Fruit fly (Drosophila melanogaster) whole organism, embryonic: Measurements from ENCODE around the gene GstD5.

ENCODE experiments used
- Ada2b ChIP-seq: fragments of 200-800 bp; sonication (Bioruptor generic); IDR thresholded peaks from 2 replicates; pipeline ENCODE4 v1.3.6; 2022; ENCODE audit warnings: missing biosample characterization, missing genetic modification characterization
- BtbVII ChIP-seq: fragments of 200-800 bp; sonication (Bioruptor generic); optimal IDR thresholded peaks from 3 replicates; lab custom pipeline; 2017; ENCODE audit warnings: missing biosample characterization, mild to moderate bottlenecking, missing genetic modification characterization
- CG10267 ChIP-seq: fragments of 200-800 bp; sonication (Bioruptor generic); optimal IDR thresholded peaks from 2 replicates; lab custom pipeline; 2018; ENCODE audit warnings: missing biosample characterization, mild to moderate bottlenecking, missing genetic modification characterization, moderate library complexity
- CG10431 ChIP-seq: fragments of 200-800 bp; sonication (Bioruptor generic); optimal IDR thresholded peaks from 3 replicates; lab custom pipeline; 2018; ENCODE audit warnings: missing biosample characterization, mild to moderate bottlenecking, missing genetic modification characterization
- CG11696 ChIP-seq: fragments of 200-800 bp; sonication (Bioruptor generic); IDR thresholded peaks from 2 replicates; pipeline ENCODE4 v1.3.6; 2022; ENCODE audit warnings: missing biosample characterization, missing genetic modification characterization
- CG1233 ChIP-seq: fragments of 200-800 bp; sonication (Bioruptor generic); optimal IDR thresholded peaks from 4 replicates; lab custom pipeline; 2018; ENCODE audit warnings: missing biosample characterization, mild to moderate bottlenecking, missing genetic modification characterization
- CG13296 ChIP-seq: fragments of 200-800 bp; sonication (Bioruptor generic); optimal IDR thresholded peaks from 3 replicates; lab custom pipeline; 2018; ENCODE audit warnings: missing biosample characterization, mild to moderate bottlenecking, missing genetic modification characterization
- CG13894 ChIP-seq: fragments of 200-800 bp; sonication (Bioruptor generic); optimal IDR thresholded peaks from 3 replicates; lab custom pipeline; 2018; ENCODE audit warnings: missing biosample characterization, mild to moderate bottlenecking, missing genetic modification characterization, moderate library complexity
- CG14710 ChIP-seq: fragments of 200-800 bp; sonication (Bioruptor generic); optimal IDR thresholded peaks from 3 replicates; lab custom pipeline; 2019; ENCODE audit warnings: missing biosample characterization, mild to moderate bottlenecking, missing genetic modification characterization, moderate library complexity
- CG15269 ChIP-seq: fragments of 200-800 bp; sonication (Bioruptor generic); optimal IDR thresholded peaks from 2 replicates; lab custom pipeline; 2018; ENCODE audit warnings: missing biosample characterization, mild to moderate bottlenecking, missing genetic modification characterization, moderate library complexity
- CG15514 ChIP-seq: fragments of 200-800 bp; sonication (Bioruptor generic); optimal IDR thresholded peaks from 3 replicates; lab custom pipeline; 2017; ENCODE audit warnings: missing biosample characterization, missing genetic modification characterization, mild to moderate bottlenecking, moderate library complexity, missing genetic modification reagents
- CG16813 ChIP-seq: fragments of 200-800 bp; sonication (Bioruptor generic); IDR thresholded peaks from 3 replicates; pipeline ENCODE4 v1.3.6; 2022; ENCODE audit warnings: missing biosample characterization, missing genetic modification characterization; ENCODE audit not compliant: partially characterized antibody
- CG18599 ChIP-seq: fragments of 200-800 bp; sonication (Bioruptor generic); optimal IDR thresholded peaks from 3 replicates; lab custom pipeline; 2017; ENCODE audit warnings: missing biosample characterization, missing genetic modification characterization, mild to moderate bottlenecking, moderate library complexity, missing genetic modification reagents
- CG2120 ChIP-seq: fragments of 200-800 bp; sonication (Bioruptor generic); optimal IDR thresholded peaks from 3 replicates; lab custom pipeline; 2016; ENCODE audit warnings: missing biosample characterization, missing genetic modification characterization
- CG2712 ChIP-seq: fragments of 200-800 bp; optimal IDR thresholded peaks from 3 replicates; lab custom pipeline; 2019; ENCODE audit warnings: missing biosample characterization, mild to moderate bottlenecking, missing genetic modification characterization, moderate library complexity
- CG3065 ChIP-seq: fragments of 200-800 bp; sonication (Bioruptor generic); optimal IDR thresholded peaks from 2 replicates; lab custom pipeline; 2016; ENCODE audit warnings: missing biosample characterization, missing genetic modification characterization
- CG3995 ChIP-seq: fragments of 200-800 bp; sonication (Bioruptor generic); optimal IDR thresholded peaks from 3 replicates; lab custom pipeline; 2016; ENCODE audit warnings: missing biosample characterization, missing genetic modification characterization
- CG4328 ChIP-seq: fragments of 200-800 bp; sonication (Bioruptor generic); optimal IDR thresholded peaks from 3 replicates; lab custom pipeline; 2017; ENCODE audit warnings: missing biosample characterization, missing genetic modification reagents, missing genetic modification characterization
- CG4424 ChIP-seq: fragments of 200-800 bp; sonication (Bioruptor generic); optimal IDR thresholded peaks from 3 replicates; lab custom pipeline; 2016; ENCODE audit warnings: missing biosample characterization, missing genetic modification characterization
- CG4730 ChIP-seq: fragments of 200-800 bp; sonication (Bioruptor generic); IDR thresholded peaks from 2 replicates; pipeline ENCODE4 v1.3.6; 2022; ENCODE audit warnings: missing biosample characterization, missing genetic modification characterization
- CG7839 ChIP-seq: fragments of 200-800 bp; sonication (Bioruptor generic); optimal IDR thresholded peaks from 3 replicates; lab custom pipeline; 2018; ENCODE audit warnings: missing biosample characterization, mild to moderate bottlenecking, missing genetic modification characterization, moderate library complexity
- CG8765 ChIP-seq: fragments of 200-800 bp; sonication (Bioruptor generic); IDR thresholded peaks from 2 replicates; pipeline ENCODE4 v1.3.6; 2022; ENCODE audit warnings: missing biosample characterization, missing genetic modification characterization
- CG8924 ChIP-seq: fragments of 200-800 bp; optimal IDR thresholded peaks from 3 replicates; lab custom pipeline; 2019; ENCODE audit warnings: missing biosample characterization, mild to moderate bottlenecking, missing genetic modification characterization, moderate library complexity
- CrebB ChIP-seq: fragments of 200-800 bp; sonication (Bioruptor generic); optimal IDR thresholded peaks from 3 replicates; lab custom pipeline; 2018; ENCODE audit warnings: missing biosample characterization, mild to moderate bottlenecking, missing genetic modification characterization
- Dbx ChIP-seq: fragments of 200-800 bp; sonication (Bioruptor generic); IDR thresholded peaks from 3 replicates; pipeline ENCODE4 v1.3.6; 2022; ENCODE audit warnings: missing biosample characterization, missing genetic modification characterization
- Deaf1 ChIP-seq: fragments of 200-800 bp; optimal IDR thresholded peaks from 3 replicates; lab custom pipeline; 2019; ENCODE audit warnings: missing biosample characterization, mild to moderate bottlenecking, missing genetic modification characterization, moderate library complexity
- Dfd ChIP-seq, 2 experiments: fragments of >200 bp; optimal IDR thresholded peaks; 2 replicates each; lab custom pipeline; 2017; ENCODE audit warnings: missing biosample characterization in 2 of 2, missing genetic modification characterization in 2 of 2
- Dll ChIP-seq: fragments of 200-800 bp; sonication (Bioruptor generic); IDR thresholded peaks from 4 replicates; pipeline ENCODE4 v1.3.6; 2022; ENCODE audit warnings: missing biosample characterization, missing genetic modification characterization; ENCODE audit not compliant: partially characterized antibody
- Hr39 ChIP-seq: fragments of >200 bp; optimal IDR thresholded peaks from 2 replicates; lab custom pipeline; 2017
- MBD-R2 ChIP-seq: fragments of 200-800 bp; sonication (Bioruptor generic); IDR thresholded peaks from 2 replicates; pipeline ENCODE4 v1.3.6; 2022; ENCODE audit warnings: missing biosample characterization, missing genetic modification characterization
- NC2β ChIP-seq: fragments of 200-800 bp; sonication (Bioruptor generic); optimal IDR thresholded peaks from 2 replicates; lab custom pipeline; 2016; ENCODE audit warnings: missing biosample characterization, missing genetic modification characterization
- Oli ChIP-seq: fragments of 200-800 bp; sonication (Bioruptor generic); optimal IDR thresholded peaks from 2 replicates; lab custom pipeline; 2018; ENCODE audit warnings: missing biosample characterization, mild to moderate bottlenecking, missing genetic modification characterization, moderate library complexity
- Stat92E ChIP-seq, 3 experiments: fragments of >200 bp in 2 of 3; fragments of 200-800 bp in 1 of 3; sonication (Bioruptor generic) in 1 of 3; optimal IDR thresholded peaks; 2 replicates each; lab custom pipeline; 2017 to 2019; ENCODE audit warnings: missing biosample characterization in 3 of 3, missing genetic modification characterization in 3 of 3, mild to moderate bottlenecking in 1 of 3, moderate library complexity in 1 of 3
- ab ChIP-seq: fragments of 200-800 bp; sonication (Bioruptor generic); optimal IDR thresholded peaks from 2 replicates; lab custom pipeline; 2016; ENCODE audit warnings: missing biosample characterization, missing genetic modification characterization
- bbx ChIP-seq: fragments of 200-800 bp; sonication (Bioruptor generic); IDR thresholded peaks from 2 replicates; pipeline ENCODE4 v1.3.6; 2022; ENCODE audit warnings: missing biosample characterization, missing genetic modification characterization; ENCODE audit not compliant: partially characterized antibody
- caup ChIP-seq: fragments of 200-800 bp; sonication (Bioruptor generic); optimal IDR thresholded peaks from 3 replicates; lab custom pipeline; 2017; ENCODE audit warnings: missing biosample characterization, mild to moderate bottlenecking, missing genetic modification characterization, moderate library complexity; ENCODE audit not compliant: severe bottlenecking
- danr ChIP-seq: fragments of 200-800 bp; sonication (Bioruptor generic); IDR thresholded peaks from 2 replicates; pipeline ENCODE4 v1.3.6; 2022; ENCODE audit warnings: missing biosample characterization, missing genetic modification characterization
- dysf ChIP-seq: fragments of 200-800 bp; sonication (Bioruptor generic); IDR thresholded peaks from 3 replicates; pipeline ENCODE4 v1.3.6; 2022; ENCODE audit warnings: missing biosample characterization, missing genetic modification characterization
- ems ChIP-seq: fragments of 200-800 bp; sonication (Bioruptor generic); optimal IDR thresholded peaks from 3 replicates; lab custom pipeline; 2016; ENCODE audit warnings: missing biosample characterization, missing genetic modification characterization
- gt ChIP-seq: fragments of 200-800 bp; sonication (Bioruptor generic); IDR thresholded peaks from 2 replicates; pipeline ENCODE4 v1.3.6; 2022; ENCODE audit warnings: missing biosample characterization, missing genetic modification characterization
- hbn ChIP-seq: fragments of 200-800 bp; sonication (Bioruptor generic); IDR thresholded peaks from 2 replicates; pipeline ENCODE4 v1.3.6; 2022; ENCODE audit warnings: missing biosample characterization, missing genetic modification characterization; ENCODE audit not compliant: partially characterized antibody
- jigr1 ChIP-seq: fragments of 200-800 bp; sonication (Bioruptor generic); IDR thresholded peaks from 3 replicates; pipeline ENCODE4 v1.3.6; 2022; ENCODE audit warnings: missing biosample characterization, missing genetic modification characterization
- nerfin-1 ChIP-seq: fragments of 200-800 bp; sonication (Bioruptor generic); optimal IDR thresholded peaks from 3 replicates; lab custom pipeline; 2019; ENCODE audit warnings: missing biosample characterization, mild to moderate bottlenecking, missing genetic modification characterization, moderate library complexity
- unc-4 ChIP-seq: fragments of 200-800 bp; sonication (Bioruptor generic); IDR thresholded peaks from 2 replicates; pipeline ENCODE4 v1.3.6; 2022; ENCODE audit warnings: missing biosample characterization, missing genetic modification characterization; ENCODE audit not compliant: partially characterized antibody
- unpg ChIP-seq: fragments of 200-800 bp; sonication (Bioruptor generic); optimal IDR thresholded peaks from 3 replicates; lab custom pipeline; 2018; ENCODE audit warnings: missing biosample characterization, mild to moderate bottlenecking, missing genetic modification characterization, moderate library complexity
- vnd ChIP-seq: fragments of 200-800 bp; sonication (Bioruptor generic); IDR thresholded peaks from 3 replicates; pipeline ENCODE4 v1.3.6; 2022; ENCODE audit warnings: missing biosample characterization, missing genetic modification characterization; ENCODE audit not compliant: partially characterized antibody
- wdn ChIP-seq: fragments of 200-800 bp; sonication (Bioruptor generic); IDR thresholded peaks from 2 replicates; pipeline ENCODE4 v1.3.6; 2022; ENCODE audit warnings: missing biosample characterization, missing genetic modification characterization

The GstD5 gene

DNA sequence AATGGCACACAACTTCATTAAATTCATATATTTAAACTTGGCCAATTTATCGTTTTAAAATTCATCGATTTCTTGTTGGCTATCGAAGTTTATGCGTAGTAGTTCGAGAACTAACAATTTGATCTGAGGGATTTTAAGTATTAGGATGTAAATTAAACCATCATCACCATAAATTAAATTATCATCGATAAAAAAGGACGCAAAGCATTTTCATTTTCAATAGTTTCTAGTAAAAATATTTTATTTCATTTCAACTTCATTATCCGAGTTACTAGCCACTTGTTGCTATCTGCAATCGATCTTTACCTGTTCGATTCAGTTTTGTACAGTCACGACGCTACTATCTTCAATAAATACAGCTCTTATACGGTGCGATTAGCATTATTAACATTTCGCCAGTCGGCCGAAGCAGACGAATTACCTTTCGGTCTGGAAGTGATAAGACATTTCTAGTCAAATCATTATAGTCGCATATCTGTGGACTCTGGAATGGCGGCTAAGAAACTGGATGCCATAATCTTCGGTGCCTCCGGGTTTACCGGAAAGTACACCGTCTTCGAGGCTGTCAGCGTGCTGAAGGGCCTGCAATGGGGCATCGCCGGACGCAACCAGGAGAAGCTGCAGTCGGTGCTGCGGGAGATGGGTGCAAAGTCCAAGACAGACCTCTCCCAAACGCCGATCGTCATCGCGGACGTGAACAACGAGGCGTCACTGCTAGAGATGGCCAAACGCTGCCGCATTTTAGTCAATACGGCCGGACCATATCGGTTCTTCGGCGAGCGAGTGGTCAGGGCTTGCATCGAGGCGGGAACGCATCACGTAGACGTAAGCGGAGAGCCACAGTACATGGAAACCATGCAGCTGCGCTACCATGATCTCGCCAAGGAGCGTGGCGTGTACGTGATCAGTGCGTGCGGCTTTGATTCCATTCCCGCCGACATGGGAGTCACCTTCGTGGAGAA is 31.0 kb downstream of the GstD5 start, which contains the start of gene CG5167 (continued):
- TF ChIP-seq Ada2b (GFP tag; lab: Robert Waterston, UW) = no peak
- no peak for TF ChIP-seq CG11696
- TF ChIP-seq CG4424 (GFP tag; lab: Kevin White, UChicago) = peak; percentile 11
- no peak for TF ChIP-seq Stat92E (GFP tag; optimal IDR thresholded peaks at IDR 0.05; lab: Kevin White, UChicago)
- peak; percentile 51 for TF ChIP-seq CG14710 (tag; lab: Kevin White, UChicago)
- peak; percentile 64 for TF ChIP-seq CG2712
- no peak for TF ChIP-seq wdn
- TF ChIP-seq CG3065 = no peak
- TF ChIP-seq Hr39 (lab: Kevin White, UChicago) = no peak
- TF ChIP-seq Oli = peak; percentile 2
- peak; percentile 31 for TF ChIP-seq CrebB (tag; lab: Kevin White, UChicago)
- peak; percentile 39; the same call in 1 of the 2 replicates for TF ChIP-seq unc-4 (GFP tag; lab: Robert Waterston, UW)
- peak; percentile 70 for TF ChIP-seq unpg
- TF ChIP-seq CG8924 = peak; percentile 63
- peak; percentile 63 for TF ChIP-seq BtbVII
- no peak for TF ChIP-seq CG1233
- TF ChIP-seq jigr1 (GFP tag; lab: Robert Waterston, UW) = no peak
- peak; percentile 7 for TF ChIP-seq nerfin-1 (tag; lab: Kevin White, UChicago)
- 0 out of 2 replicates have a peak, but pooled peaks have one; percentile 22 for TF ChIP-seq bbx
- TF ChIP-seq CG18599 (GFP tag; lab: Kevin White, UChicago) = peak; percentile 67
- TF ChIP-seq CG10431 (GFP tag; lab: Kevin White, UChicago) = no peak
- peak; percentile 50 for TF ChIP-seq Deaf1 (tag; lab: Kevin White, UChicago)
- TF ChIP-seq CG4730 (GFP tag; lab: Robert Waterston, UW) = peak; percentile 8; the same call in 1 of the 2 replicates
- TF ChIP-seq NC2β (GFP tag; lab: Kevin White, UChicago) = no peak
- no peak for TF ChIP-seq gt
- no peak for TF ChIP-seq CG4328 (GFP tag; lab: Kevin White, UChicago)
- TF ChIP-seq ems (GFP tag; lab: Kevin White, UChicago) = no peak
- no peak for TF ChIP-seq Dbx (GFP tag; lab: Robert Waterston, UW)
- TF ChIP-seq CG13894 (tag; lab: Kevin White, UChicago) = peak; percentile 13
- 0 out of 2 replicates have a peak, but pooled peaks have one; percentile 17 for TF ChIP-seq hbn (GFP tag; lab: Robert Waterston, UW)
- no peak for TF ChIP-seq ab (GFP tag; lab: Kevin White, UChicago)
- TF ChIP-seq vnd (GFP tag; lab: Robert Waterston, UW) = no peak
- peak; percentile 44 for TF ChIP-seq CG2120 (GFP tag; lab: Kevin White, UChicago)
- TF ChIP-seq danr = no peak
- 0 out of 3 replicates have a peak, but pooled peaks have one; percentile 8 for TF ChIP-seq CG16813 (GFP tag; lab: Robert Waterston, UW)
- TF ChIP-seq CG3995 (GFP tag; lab: Kevin White, UChicago) = peak; percentile 51
- TF ChIP-seq MBD-R2 (GFP tag; lab: Robert Waterston, UW) = peak; percentile 21; the same call in 1 of the 2 replicates
- 0 out of 3 replicates have a peak, but pooled peaks have one; percentile 22 for TF ChIP-seq dysf (GFP tag; lab: Robert Waterston, UW)
- peak; percentile 39 for TF ChIP-seq CG7839 (tag; lab: Kevin White, UChicago)
- peak; percentile 25; the same call in 1 of the 4 replicates for TF ChIP-seq Dll
- no peak for TF ChIP-seq Dfd (GFP tag; optimal IDR thresholded peaks at IDR 0.05; lab: Kevin White, UChicago)
- peak; percentile 31 for TF ChIP-seq CG13296 (GFP tag; lab: Kevin White, UChicago)
- TF ChIP-seq CG8765 = 0 out of 2 replicates have a peak, but pooled peaks have one; percentile 5
- peak; percentile 51 for TF ChIP-seq CG15514 (GFP tag; lab: Kevin White, UChicago)
- peak; percentile 64 for TF ChIP-seq CG10267 (tag; lab: Kevin White, UChicago)
- peak; percentile 6 for TF ChIP-seq caup (GFP tag; lab: Kevin White, UChicago)
- TF ChIP-seq CG15269 (tag; lab: Kevin White, UChicago) = peak; percentile 47
